Fruit fly (Drosophila melanogaster): Measurements from ENCODE around the gene Shawl.

dm6 chr2L:9436504-9436903, 21.5 kb upstream of the Shawl start, which contains the start of gene RpS28-like:
- TF ChIP-seq usp (GFP tag; optimal IDR thresholded peaks at IDR 0.05) (no peak), CG8478 (optimal IDR thresholded peaks at IDR 0.05) (no peak), Dll (optimal IDR thresholded peaks at IDR 0.05) (no peak), pan (optimal IDR thresholded peaks at IDR 0.05) (no peak), psq (optimal IDR thresholded peaks at IDR 0.05) (no peak), EcR (GFP tag; optimal IDR thresholded peaks at IDR 0.05) (no peak)

Measured in whole organism.